Fruit fly (Drosophila melanogaster) whole organism, embryonic: ENCODE data around the gene Tsr1.

Experiments
- CG10321 ChIP-seq: fragments of 200-800 bp; sonication (Bioruptor generic); IDR thresholded peaks from 2 replicates; pipeline ENCODE4 v1.3.6; 2022; ENCODE audit warnings: missing biosample characterization, missing genetic modification characterization
- CG11247 ChIP-seq: fragments of 200-800 bp; sonication (Bioruptor generic); IDR thresholded peaks from 2 replicates; pipeline ENCODE4 v1.3.6; 2022; ENCODE audit warnings: missing biosample characterization, missing genetic modification characterization
- CG11504 ChIP-seq: fragments of 200-800 bp; sonication (Bioruptor generic); optimal IDR thresholded peaks from 3 replicates; lab custom pipeline; 2019; ENCODE audit warnings: missing biosample characterization, mild to moderate bottlenecking, missing genetic modification characterization, moderate library complexity
- CG11696 ChIP-seq: fragments of 200-800 bp; sonication (Bioruptor generic); IDR thresholded peaks from 2 replicates; pipeline ENCODE4 v1.3.6; 2022; ENCODE audit warnings: missing biosample characterization, missing genetic modification characterization
- CG12071 ChIP-seq: fragments of 200-800 bp; sonication (Bioruptor generic); optimal IDR thresholded peaks from 3 replicates; lab custom pipeline; 2018; ENCODE audit warnings: missing biosample characterization, mild to moderate bottlenecking, missing genetic modification characterization
- CG1233 ChIP-seq: fragments of 200-800 bp; sonication (Bioruptor generic); optimal IDR thresholded peaks from 4 replicates; lab custom pipeline; 2018; ENCODE audit warnings: missing biosample characterization, mild to moderate bottlenecking, missing genetic modification characterization
- CG13424 ChIP-seq: fragments of 200-800 bp; sonication (Bioruptor generic); optimal IDR thresholded peaks from 2 replicates; lab custom pipeline; 2019; ENCODE audit warnings: missing biosample characterization, mild to moderate bottlenecking, missing genetic modification characterization, moderate library complexity
- CG13624 ChIP-seq: fragments of 200-800 bp; sonication (Bioruptor generic); optimal IDR thresholded peaks from 2 replicates; lab custom pipeline; 2016; ENCODE audit warnings: missing biosample characterization, missing genetic modification characterization
- CG14050 ChIP-seq: fragments of 200-800 bp; sonication (Bioruptor generic); IDR thresholded peaks from 3 replicates; pipeline ENCODE4 v1.3.6; 2022; ENCODE audit warnings: missing biosample characterization, missing genetic modification characterization
- CG15479 ChIP-seq: fragments of 200-800 bp; sonication (Bioruptor generic); optimal IDR thresholded peaks from 3 replicates; lab custom pipeline; 2019; ENCODE audit warnings: missing biosample characterization, mild to moderate bottlenecking, missing genetic modification characterization, moderate library complexity
- CG17568 ChIP-seq: fragments of 200-800 bp; sonication (Bioruptor generic); optimal IDR thresholded peaks from 2 replicates; lab custom pipeline; 2018; ENCODE audit warnings: missing biosample characterization, mild to moderate bottlenecking, missing genetic modification characterization, moderate library complexity
- CG17802 ChIP-seq: fragments of 200-800 bp; sonication (Bioruptor generic); optimal IDR thresholded peaks from 2 replicates; lab custom pipeline; 2018; ENCODE audit warnings: missing biosample characterization, mild to moderate bottlenecking, missing genetic modification characterization, moderate library complexity
- CG18011 ChIP-seq: fragments of 200-800 bp; sonication (Bioruptor generic); optimal IDR thresholded peaks from 2 replicates; lab custom pipeline; 2017; ENCODE audit warnings: missing biosample characterization, missing genetic modification characterization, mild to moderate bottlenecking, moderate library complexity, missing genotype
- CG2116 ChIP-seq: fragments of 200-800 bp; sonication (Bioruptor generic); optimal IDR thresholded peaks from 3 replicates; lab custom pipeline; 2018; ENCODE audit warnings: missing biosample characterization, mild to moderate bottlenecking, missing genetic modification characterization
- CG30020 ChIP-seq: fragments of 200-800 bp; optimal IDR thresholded peaks from 2 replicates; lab custom pipeline; 2019; ENCODE audit warnings: missing biosample characterization, mild to moderate bottlenecking, missing genetic modification characterization, moderate library complexity
- CG30431 ChIP-seq: fragments of 200-800 bp; sonication (Bioruptor generic); optimal IDR thresholded peaks from 2 replicates; lab custom pipeline; 2017; ENCODE audit warnings: missing biosample characterization, missing genetic modification characterization
- CG31365 ChIP-seq: fragments of 200-800 bp; sonication (Bioruptor generic); optimal IDR thresholded peaks from 2 replicates; lab custom pipeline; 2018; ENCODE audit warnings: missing biosample characterization, mild to moderate bottlenecking, missing genetic modification characterization
- CG31388 ChIP-seq: fragments of 200-800 bp; sonication (Bioruptor generic); optimal IDR thresholded peaks from 2 replicates; lab custom pipeline; 2016; ENCODE audit warnings: missing biosample characterization, missing genetic modification characterization
- CG42726 ChIP-seq: fragments of 200-800 bp; sonication (Bioruptor generic); IDR thresholded peaks from 2 replicates; pipeline ENCODE4 v1.3.6; 2022; ENCODE audit warnings: missing biosample characterization, missing genetic modification characterization; ENCODE audit not compliant: partially characterized antibody
- CG4707 ChIP-seq: fragments of 200-800 bp; sonication (Bioruptor generic); optimal IDR thresholded peaks from 2 replicates; lab custom pipeline; 2018; ENCODE audit warnings: missing biosample characterization, mild to moderate bottlenecking, missing genetic modification characterization, moderate library complexity
- CG5953 ChIP-seq: fragments of 200-800 bp; sonication (Bioruptor generic); IDR thresholded peaks from 2 replicates; pipeline ENCODE4 v1.3.6; 2022; ENCODE audit warnings: missing biosample characterization, missing genetic modification characterization
- CG7556 ChIP-seq: fragments of 200-800 bp; sonication (Bioruptor generic); optimal IDR thresholded peaks from 2 replicates; lab custom pipeline; 2017; ENCODE audit warnings: missing biosample characterization, mild to moderate bottlenecking, missing genetic modification characterization
- CG9609 ChIP-seq: fragments of 200-800 bp; sonication (Bioruptor generic); optimal IDR thresholded peaks from 3 replicates; lab custom pipeline; 2016; ENCODE audit warnings: missing biosample characterization, missing genetic modification characterization
- Chrac-16 ChIP-seq: fragments of 200-800 bp; sonication (Bioruptor generic); optimal IDR thresholded peaks from 3 replicates; lab custom pipeline; 2016; ENCODE audit warnings: missing biosample characterization, missing genetic modification characterization
- D ChIP-seq, 2 experiments: fragments of 200-800 bp in 1 of 2; fragments of >200 bp in 1 of 2; sonication (Bioruptor generic) in 1 of 2; optimal IDR thresholded peaks; 2 replicates in 1 of 2; 3 replicates in 1 of 2; lab custom pipeline; 2017; ENCODE audit warnings: mild to moderate bottlenecking in 1 of 2, missing biosample characterization in 1 of 2, missing genetic modification characterization in 1 of 2, missing genetic modification reagents in 1 of 2
- E2f2 ChIP-seq: fragments of 200-800 bp; sonication (Bioruptor generic); IDR thresholded peaks from 2 replicates; pipeline ENCODE4 v1.3.6; 2022; ENCODE audit warnings: missing biosample characterization, missing genetic modification characterization
- Fer3 ChIP-seq: fragments of 200-800 bp; sonication (Bioruptor generic); optimal IDR thresholded peaks from 2 replicates; lab custom pipeline; 2018; ENCODE audit warnings: missing biosample characterization, mild to moderate bottlenecking, missing genetic modification characterization, moderate library complexity
- H15 ChIP-seq: fragments of 200-800 bp; sonication (Bioruptor generic); IDR thresholded peaks from 3 replicates; pipeline ENCODE4 v1.3.6; 2022; ENCODE audit warnings: missing biosample characterization, missing genetic modification characterization
- Hr3 ChIP-seq: fragments of 200-800 bp; sonication (Bioruptor generic); optimal IDR thresholded peaks from 3 replicates; lab custom pipeline; 2016; ENCODE audit warnings: missing biosample characterization, missing genetic modification characterization
- Hsf ChIP-seq: fragments of 200-800 bp; sonication (Bioruptor generic); optimal IDR thresholded peaks from 3 replicates; lab custom pipeline; 2016; ENCODE audit warnings: missing biosample characterization, missing genetic modification characterization
- Lpt ChIP-seq: fragments of >200 bp; optimal IDR thresholded peaks from 2 replicates; lab custom pipeline; 2018; ENCODE audit warnings: missing biosample characterization, missing genetic modification characterization
- Sry-β ChIP-seq: fragments of 200-800 bp; sonication (Bioruptor generic); optimal IDR thresholded peaks from 2 replicates; lab custom pipeline; 2018; ENCODE audit warnings: missing biosample characterization, mild to moderate bottlenecking, missing genetic modification characterization, moderate library complexity
- Trl ChIP-seq, 3 experiments: fragments of >200 bp in 2 of 3; fragments of 200-800 bp in 1 of 3; sonication (Bioruptor generic) in 1 of 3; optimal IDR thresholded peaks; 2 replicates in 1 of 3; 3 replicates in 2 of 3; lab custom pipeline; 2016 to 2017; ENCODE audit warnings: missing biosample characterization in 1 of 3, missing genetic modification characterization in 1 of 3
- ase ChIP-seq: fragments of 200-800 bp; sonication (Bioruptor generic); IDR thresholded peaks from 3 replicates; pipeline ENCODE4 v1.3.6; 2022; ENCODE audit warnings: missing biosample characterization, missing genetic modification characterization
- corto ChIP-seq: fragments of 200-800 bp; sonication (Bioruptor generic); optimal IDR thresholded peaks from 2 replicates; lab custom pipeline; 2016; ENCODE audit warnings: missing biosample characterization, mild to moderate bottlenecking, missing genetic modification characterization, moderate library complexity
- crc ChIP-seq: fragments of 200-800 bp; sonication (Bioruptor generic); optimal IDR thresholded peaks from 2 replicates; lab custom pipeline; 2016; ENCODE audit warnings: missing biosample characterization, missing genetic modification characterization
- dysf ChIP-seq: fragments of 200-800 bp; sonication (Bioruptor generic); IDR thresholded peaks from 3 replicates; pipeline ENCODE4 v1.3.6; 2022; ENCODE audit warnings: missing biosample characterization, missing genetic modification characterization
- esg ChIP-seq: fragments of 200-800 bp; sonication (Bioruptor generic); conservative IDR thresholded peaks from 2 replicates; pipeline ENCODE4 v1.3.6; 2022; ENCODE audit warnings: missing biosample characterization, missing genetic modification characterization
- exex ChIP-seq: fragments of 200-800 bp; sonication (Bioruptor generic); optimal IDR thresholded peaks from 4 replicates; lab custom pipeline; 2018; ENCODE audit warnings: missing biosample characterization, mild to moderate bottlenecking, missing genetic modification characterization, moderate library complexity
- gt ChIP-seq: fragments of 200-800 bp; sonication (Bioruptor generic); IDR thresholded peaks from 2 replicates; pipeline ENCODE4 v1.3.6; 2022; ENCODE audit warnings: missing biosample characterization, missing genetic modification characterization
- knrl ChIP-seq: fragments of 200-800 bp; sonication (Bioruptor generic); IDR thresholded peaks from 3 replicates; pipeline ENCODE4 v1.3.6; 2022; ENCODE audit warnings: missing biosample characterization, missing genetic modification characterization; ENCODE audit not compliant: partially characterized antibody
- mam ChIP-seq: fragments of 200-800 bp; sonication (Bioruptor generic); optimal IDR thresholded peaks from 3 replicates; lab custom pipeline; 2016; ENCODE audit warnings: missing biosample characterization, missing genetic modification characterization
- pb ChIP-seq: fragments of 200-800 bp; sonication (Bioruptor generic); optimal IDR thresholded peaks from 3 replicates; lab custom pipeline; 2016; ENCODE audit warnings: missing biosample characterization, missing genetic modification characterization
- pros ChIP-seq: fragments of 200-800 bp; sonication (Bioruptor generic); optimal IDR thresholded peaks from 3 replicates; lab custom pipeline; 2019; ENCODE audit warnings: missing biosample characterization, mild to moderate bottlenecking, missing genetic modification characterization, moderate library complexity
- pum ChIP-seq: fragments of 200-800 bp; sonication (Bioruptor generic); optimal IDR thresholded peaks from 2 replicates; lab custom pipeline; 2016; ENCODE audit warnings: missing biosample characterization, missing genetic modification characterization
- salm ChIP-seq: fragments of 200-800 bp; sonication (Bioruptor generic); optimal IDR thresholded peaks from 2 replicates; lab custom pipeline; 2018; ENCODE audit warnings: missing biosample characterization, mild to moderate bottlenecking, missing genetic modification characterization
- sima ChIP-seq: fragments of 200-800 bp; sonication (Bioruptor generic); optimal IDR thresholded peaks from 2 replicates; lab custom pipeline; 2016; ENCODE audit warnings: missing biosample characterization, missing genetic modification characterization
- sr ChIP-seq: fragments of 200-800 bp; sonication (Bioruptor generic); IDR thresholded peaks from 3 replicates; pipeline ENCODE4 v1.3.6; 2022; ENCODE audit warnings: missing biosample characterization, missing genetic modification characterization
- usp ChIP-seq: fragments of >200 bp; optimal IDR thresholded peaks from 2 replicates; lab custom pipeline; 2017; ENCODE audit warnings: missing biosample characterization, missing genetic modification characterization
- zfh2 ChIP-seq: fragments of 200-800 bp; sonication (Bioruptor generic); optimal IDR thresholded peaks from 2 replicates; lab custom pipeline; 2016; ENCODE audit warnings: missing biosample characterization, missing genetic modification characterization

Tsr1 gene

DNA sequence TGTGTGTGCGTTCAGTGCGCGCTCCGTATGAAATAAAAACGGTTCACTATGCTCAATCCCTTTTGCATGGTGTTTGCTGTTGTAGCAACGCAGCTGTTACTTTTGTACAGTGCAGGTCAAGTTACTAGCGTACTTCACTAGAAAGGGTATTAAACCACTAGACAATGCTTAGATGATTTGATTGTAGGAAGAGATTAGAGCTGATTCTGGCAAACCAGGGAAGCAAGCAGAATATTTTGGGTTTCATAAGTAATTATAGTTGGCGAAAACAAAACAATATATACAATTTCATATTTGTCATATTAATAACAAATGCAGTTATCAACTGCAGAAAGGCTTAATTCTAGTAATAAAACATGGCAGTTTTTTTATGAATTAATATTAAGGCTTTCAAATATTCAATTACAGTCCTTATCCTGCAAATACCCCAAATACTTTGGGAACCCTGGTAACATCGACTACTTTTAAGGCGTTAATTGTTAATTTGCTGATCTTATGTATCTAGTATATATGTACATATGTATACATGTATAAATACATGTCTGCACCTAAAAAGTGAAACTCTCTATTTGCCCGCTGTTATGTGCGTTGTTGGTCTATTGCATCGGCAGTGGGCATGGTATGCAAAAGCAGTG is 12.3 kb downstream of the Tsr1 start (continued):
- peak; percentile 92 for TF ChIP-seq CG11696 (GFP tag; lab: Robert Waterston, UW)
- TF ChIP-seq ase, result no peak
- TF ChIP-seq crc (GFP tag; lab: Kevin White, UChicago), result no peak
- TF ChIP-seq CG1233 (GFP tag; lab: Kevin White, UChicago), result peak; percentile 3
- TF ChIP-seq CG13424 (tag; lab: Kevin White, UChicago), result peak; percentile 7
- TF ChIP-seq CG17802 (tag; lab: Kevin White, UChicago), result peak; percentile 9
- TF ChIP-seq D (optimal IDR thresholded peaks at IDR 0.05; lab: Kevin White, UChicago), result no peak
- TF ChIP-seq D (GFP tag; optimal IDR thresholded peaks at IDR 0.05; lab: Kevin White, UChicago), result peak; percentile 34
- TF ChIP-seq CG15479 (GFP tag; lab: Kevin White, UChicago), result no peak
- no peak for TF ChIP-seq gt (GFP tag; lab: Robert Waterston, UW)
- TF ChIP-seq CG7556 (GFP tag; lab: Kevin White, UChicago), result peak; percentile 65
- TF ChIP-seq salm (tag; lab: Kevin White, UChicago), result no peak
- TF ChIP-seq CG18011, result no peak
- no peak for TF ChIP-seq CG10321 (GFP tag; lab: Robert Waterston, UW)
- no peak for TF ChIP-seq E2f2
- no peak for TF ChIP-seq CG5953 (GFP tag; lab: Robert Waterston, UW)
- TF ChIP-seq corto (GFP tag; lab: Kevin White, UChicago), result no peak
- TF ChIP-seq Sry-β (GFP tag; lab: Kevin White, UChicago), result peak; percentile 4
- TF ChIP-seq pros (GFP tag; lab: Kevin White, UChicago), result no peak
- no peak for TF ChIP-seq exex (tag; lab: Kevin White, UChicago)
- TF ChIP-seq Hsf (GFP tag; lab: Kevin White, UChicago), result peak; percentile 59
- TF ChIP-seq Chrac-16 (GFP tag; lab: Kevin White, UChicago), result peak; percentile 44
- TF ChIP-seq usp (GFP tag; lab: Kevin White, UChicago), result no peak
- no peak for TF ChIP-seq CG11247
- peak; percentile 3 for TF ChIP-seq Fer3 (tag; lab: Kevin White, UChicago)
- no peak for TF ChIP-seq zfh2 (GFP tag; lab: Kevin White, UChicago)
- TF ChIP-seq CG12071 (GFP tag; lab: Kevin White, UChicago), result peak; percentile 24
- no peak for TF ChIP-seq CG4707 (GFP tag; lab: Kevin White, UChicago)
- no peak for TF ChIP-seq Lpt (GFP tag; lab: Kevin White, UChicago)
- TF ChIP-seq CG13624 (GFP tag; lab: Kevin White, UChicago), result no peak
- peak; percentile 53 for TF ChIP-seq CG30431
- TF ChIP-seq sima (GFP tag; lab: Kevin White, UChicago), result no peak
- no peak for TF ChIP-seq CG30020
- TF ChIP-seq CG9609 (GFP tag; lab: Kevin White, UChicago), result peak; percentile 11
- TF ChIP-seq CG31365 (tag; lab: Kevin White, UChicago), result no peak
- no peak for TF ChIP-seq H15
- no peak for TF ChIP-seq CG17568 (GFP tag; lab: Kevin White, UChicago)
- peak; percentile 37; the same call in 1 of the 3 replicates for TF ChIP-seq dysf (GFP tag; lab: Robert Waterston, UW)
- no peak for TF ChIP-seq pb (GFP tag; lab: Kevin White, UChicago)
- peak; percentile 31 for TF ChIP-seq Hr3 (GFP tag; lab: Kevin White, UChicago)
- peak; percentile 78 for TF ChIP-seq CG11504
- TF ChIP-seq CG2116, result peak; percentile 27
- no peak for TF ChIP-seq CG42726
- TF ChIP-seq sr (GFP tag; lab: Robert Waterston, UW), result no peak
- no peak for TF ChIP-seq CG14050 (GFP tag; lab: Robert Waterston, UW)
- TF ChIP-seq CG31388 (GFP tag; lab: Kevin White, UChicago), result peak; percentile 39
- TF ChIP-seq mam (GFP tag; lab: Kevin White, UChicago), result peak; percentile 39
- TF ChIP-seq knrl (GFP tag; lab: Robert Waterston, UW), result no peak
- TF ChIP-seq pum (GFP tag; lab: Kevin White, UChicago), result peak; percentile 50
- TF ChIP-seq Trl (optimal IDR thresholded peaks at IDR 0.05; lab: Kevin White, UChicago), result peak in 1 of 2 experiments; percentile 26
- TF ChIP-seq Trl (GFP tag; optimal IDR thresholded peaks at IDR 0.05; lab: Kevin White, UChicago), result peak; percentile 24
- TF ChIP-seq esg, result no peak
